Fruit fly (Drosophila melanogaster): Measurements from ENCODE around the gene Naglu.

Naglu gene

dm6 chr2L:8403286-8404270, 8.1 kb downstream of the Naglu start, which contains the start of gene emb (continued):
- TF ChIP-seq wek (GFP tag; optimal IDR thresholded peaks at IDR 0.05) (no peak), inv (GFP tag; IDR thresholded peaks at IDR 0.05; ENCODE audit: partially characterized antibody) (peak; percentile 90), Ssrp (tag; optimal IDR thresholded peaks at IDR 0.05) (peak; percentile 33), CG17186 (GFP tag; optimal IDR thresholded peaks at IDR 0.05) (peak; percentile 35), CG11695 (GFP tag; IDR thresholded peaks at IDR 0.05) (no peak), dmrt99B (tag; optimal IDR thresholded peaks at IDR 0.05) (no peak), CG12236 (GFP tag; optimal IDR thresholded peaks at IDR 0.05) (peak; percentile 38), Atf-2 (GFP tag; optimal IDR thresholded peaks at IDR 0.05) (peak; percentile 18), wdn (GFP tag; IDR thresholded peaks at IDR 0.05) (no peak), CG9817 (tag; optimal IDR thresholded peaks at IDR 0.05) (peak; percentile 29), CG4820 (GFP tag; optimal IDR thresholded peaks at IDR 0.05) (peak; percentile 48), CG9215 (GFP tag; IDR thresholded peaks at IDR 0.05) (peak; percentile 17; the same call in 1 of the 2 replicates), CG13287 (GFP tag; IDR thresholded peaks at IDR 0.05; ENCODE audit: partially characterized antibody) (peak; percentile 93), CG34422 (GFP tag; IDR thresholded peaks at IDR 0.05) (peak; percentile 79; the same call in 1 of the 3 replicates), CG17328 (GFP tag; IDR thresholded peaks at IDR 0.05) (0 out of 2 replicates have a peak, but pooled peaks have one; percentile 24), CG32767 (GFP tag; IDR thresholded peaks at IDR 0.05) (no peak), unpg (GFP tag; optimal IDR thresholded peaks at IDR 0.05) (no peak), mirr (GFP tag; optimal IDR thresholded peaks at IDR 0.05) (no peak), CG1792 (GFP tag; optimal IDR thresholded peaks at IDR 0.05) (peak; percentile 32), CG10462 (GFP tag; optimal IDR thresholded peaks at IDR 0.05) (no peak), CG30431 (GFP tag; optimal IDR thresholded peaks at IDR 0.05) (no peak), Dip3 (GFP tag; optimal IDR thresholded peaks at IDR 0.05) (no peak), ase (GFP tag; IDR thresholded peaks at IDR 0.05) (no peak), CG2875 (GFP tag; optimal IDR thresholded peaks at IDR 0.05) (no peak), slou (GFP tag; optimal IDR thresholded peaks at IDR 0.05) (peak; percentile 2), Dbx (GFP tag; IDR thresholded peaks at IDR 0.05) (0 out of 3 replicates have a peak, but pooled peaks have one; percentile 57), slbo (GFP tag; IDR thresholded peaks at IDR 0.05) (peak; percentile 55), gfzf (GFP tag; optimal IDR thresholded peaks at IDR 0.05) (peak; percentile 69), HLHmδ (GFP tag; optimal IDR thresholded peaks at IDR 0.05) (peak; percentile 12), CG12219 (GFP tag; optimal IDR thresholded peaks at IDR 0.05) (peak; percentile 0), CG9797 (GFP tag; optimal IDR thresholded peaks at IDR 0.05) (peak; percentile 94), ken (GFP tag; IDR thresholded peaks at IDR 0.05) (no peak), CG33213 (GFP tag; optimal IDR thresholded peaks at IDR 0.05) (peak; percentile 89), CG3163 (GFP tag; optimal IDR thresholded peaks at IDR 0.05) (peak; percentile 24), TFAM (GFP tag; optimal IDR thresholded peaks at IDR 0.05) (no peak), CG8944 (GFP tag; optimal IDR thresholded peaks at IDR 0.05) (no peak), bowl (GFP tag; IDR thresholded peaks at IDR 0.05) (no peak), CG10565 (GFP tag; optimal IDR thresholded peaks at IDR 0.05) (no peak), row (GFP tag; IDR thresholded peaks at IDR 0.05) (peak; percentile 76), CG6791 (GFP tag; IDR thresholded peaks at IDR 0.05; ENCODE audit: partially characterized antibody) (peak; percentile 99), CG17802 (tag; optimal IDR thresholded peaks at IDR 0.05) (peak; percentile 40), Stat92E (GFP tag; optimal IDR thresholded peaks at IDR 0.05) (no peak), CG8281 (tag; optimal IDR thresholded peaks at IDR 0.05) (no peak), CG11085 (GFP tag; IDR thresholded peaks at IDR 0.05) (no peak), CG10147 (GFP tag; optimal IDR thresholded peaks at IDR 0.05) (no peak), CG7963 (GFP tag; IDR thresholded peaks at IDR 0.05; ENCODE audit: partially characterized antibody) (peak; percentile 99), al (GFP tag; IDR thresholded peaks at IDR 0.05) (peak; percentile 37; the same call in 1 of the 2 replicates), Awh (GFP tag; IDR thresholded peaks at IDR 0.05) (no peak)

Data from whole organism, embryonic.